Fruit fly (Drosophila melanogaster): ENCODE results near the gene stai.

stai gene

DNA sequence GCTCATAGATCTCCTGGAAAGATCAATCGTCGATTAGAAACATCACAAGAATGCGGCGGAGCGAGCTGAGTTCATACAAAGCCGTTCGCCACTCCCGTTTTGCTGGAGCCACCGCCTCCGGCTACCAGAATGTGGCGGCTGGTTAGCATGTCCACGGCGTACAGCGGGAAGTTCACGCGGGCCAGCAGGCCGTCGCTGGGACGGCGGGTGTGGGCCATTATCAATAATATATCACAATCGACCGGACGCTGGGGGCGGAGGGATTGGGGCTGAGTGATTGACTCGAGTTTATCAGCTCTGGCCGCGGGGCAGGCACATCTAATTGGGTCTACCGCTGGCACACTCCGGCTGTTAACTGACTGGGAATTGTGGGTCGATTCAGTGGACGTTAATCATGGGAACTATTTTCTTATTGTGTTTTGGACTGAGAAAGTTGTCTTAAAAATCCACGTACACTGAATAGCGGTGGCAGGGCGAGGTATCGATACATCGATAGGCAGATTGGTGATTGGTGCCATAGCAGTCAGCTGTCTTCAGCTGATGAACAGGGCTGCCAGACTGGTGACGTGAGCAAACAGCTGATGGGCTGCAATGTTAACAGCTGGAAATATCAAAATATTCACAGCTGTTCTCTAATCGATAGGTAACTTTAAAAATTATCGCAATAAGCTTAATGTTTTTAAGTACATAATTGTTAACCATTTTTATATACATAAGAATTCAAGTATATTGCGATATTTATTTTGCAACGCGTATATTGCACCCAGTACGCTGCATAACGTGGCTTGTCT is 1.5 kb upstream of the stai start, which contains the start of gene CG9175 (continued):
- TF ChIP-seq pan (optimal IDR thresholded peaks at IDR 0.05), result no peak
- no peak for TF ChIP-seq pan (GFP tag; optimal IDR thresholded peaks at IDR 0.05 in 1 of 2, IDR thresholded peaks at IDR 0.05 in 1 of 2)
- peak; percentile 7 for TF ChIP-seq Spps (tag; optimal IDR thresholded peaks at IDR 0.05)
- TF ChIP-seq CG11247 (GFP tag; IDR thresholded peaks at IDR 0.05), result 0 out of 2 replicates have a peak, but pooled peaks have one; percentile 13
- TF ChIP-seq HLH3B (GFP tag; IDR thresholded peaks at IDR 0.05), result no peak
- TF ChIP-seq CG17359 (tag; optimal IDR thresholded peaks at IDR 0.05), result peak; percentile 2
- TF ChIP-seq Awh (GFP tag; IDR thresholded peaks at IDR 0.05), result no peak
- TF ChIP-seq nmo (GFP tag; optimal IDR thresholded peaks at IDR 0.05), result peak; percentile 67
- TF ChIP-seq Abd-B (GFP tag; optimal IDR thresholded peaks at IDR 0.05), result no peak
- no peak for TF ChIP-seq Hmr (GFP tag; optimal IDR thresholded peaks at IDR 0.05)
- peak; percentile 32 for TF ChIP-seq CG6854 (GFP tag; optimal IDR thresholded peaks at IDR 0.05)
- no peak for TF ChIP-seq CG8281 (tag; optimal IDR thresholded peaks at IDR 0.05)
- TF ChIP-seq gcm (GFP tag; optimal IDR thresholded peaks at IDR 0.05), result peak; percentile 28
- peak; percentile 48 for TF ChIP-seq jumu (GFP tag; optimal IDR thresholded peaks at IDR 0.05)
- TF ChIP-seq Hr3 (GFP tag; optimal IDR thresholded peaks at IDR 0.05), result peak; percentile 5
- no peak for TF ChIP-seq al (GFP tag; IDR thresholded peaks at IDR 0.05)
- TF ChIP-seq mam (GFP tag; optimal IDR thresholded peaks at IDR 0.05), result peak; percentile 63
- TF ChIP-seq toy (GFP tag; IDR thresholded peaks at IDR 0.05), result no peak
- no peak for TF ChIP-seq CG17802 (tag; optimal IDR thresholded peaks at IDR 0.05)
- TF ChIP-seq pzg (GFP tag; optimal IDR thresholded peaks at IDR 0.05), result peak; percentile 100
- peak; percentile 78 for TF ChIP-seq ci (GFP tag; IDR thresholded peaks at IDR 0.05)
- peak; percentile 28 for TF ChIP-seq ash1 (GFP tag; optimal IDR thresholded peaks at IDR 0.05)
- TF ChIP-seq pfk (GFP tag; optimal IDR thresholded peaks at IDR 0.05), result peak; percentile 35
- TF ChIP-seq CG3995 (GFP tag; optimal IDR thresholded peaks at IDR 0.05), result peak; percentile 40
- TF ChIP-seq CG3163 (GFP tag; optimal IDR thresholded peaks at IDR 0.05), result peak; percentile 23
- peak; percentile 22 for TF ChIP-seq dm (GFP tag; optimal IDR thresholded peaks at IDR 0.05)
- TF ChIP-seq HLH4C (GFP tag; IDR thresholded peaks at IDR 0.05; ENCODE audit: partially characterized antibody), result peak; percentile 91
- TF ChIP-seq CG10321 (GFP tag; IDR thresholded peaks at IDR 0.05), result no peak
- TF ChIP-seq Gug (GFP tag; IDR thresholded peaks at IDR 0.05), result no peak; the same call in 3 of the 4 replicates
- TF ChIP-seq CG11398 (GFP tag; optimal IDR thresholded peaks at IDR 0.05), result peak; percentile 5
- 0 out of 3 replicates have a peak, but pooled peaks have one; percentile 37 for TF ChIP-seq CG11695 (GFP tag; IDR thresholded peaks at IDR 0.05)
- TF ChIP-seq dmrt11E (tag; optimal IDR thresholded peaks at IDR 0.05), result peak; percentile 19
- TF ChIP-seq Hr51 (GFP tag; optimal IDR thresholded peaks at IDR 0.05), result peak; percentile 2 to 42
- TF ChIP-seq gsb-n (tag; optimal IDR thresholded peaks at IDR 0.05), result peak; percentile 6
- TF ChIP-seq CG1647 (GFP tag; optimal IDR thresholded peaks at IDR 0.05), result peak; percentile 13
- TF ChIP-seq vnd (GFP tag; IDR thresholded peaks at IDR 0.05; ENCODE audit: partially characterized antibody), result peak; percentile 87
- TF ChIP-seq CG34422 (GFP tag; IDR thresholded peaks at IDR 0.05), result peak; percentile 81
- TF ChIP-seq dpn (GFP tag; optimal IDR thresholded peaks at IDR 0.05), result peak; percentile 40 to 45
- peak; percentile 31 for TF ChIP-seq Side (GFP tag; optimal IDR thresholded peaks at IDR 0.05)
- TF ChIP-seq Fer1 (GFP tag; optimal IDR thresholded peaks at IDR 0.05), result peak; percentile 58
- peak; percentile 5 for TF ChIP-seq ftz-f1 (GFP tag; optimal IDR thresholded peaks at IDR 0.05)
- no peak for TF ChIP-seq CG4730 (GFP tag; IDR thresholded peaks at IDR 0.05)
- TF ChIP-seq CG8388 (GFP tag; optimal IDR thresholded peaks at IDR 0.05), result peak; percentile 40
- TF ChIP-seq Med (GFP tag), result peak; percentile 93
- peak; percentile 87 for TF ChIP-seq CG14860 (GFP tag; IDR thresholded peaks at IDR 0.05; ENCODE audit: partially characterized antibody)
- peak; percentile 58 for TF ChIP-seq D (optimal IDR thresholded peaks at IDR 0.05)
- TF ChIP-seq D (GFP tag; optimal IDR thresholded peaks at IDR 0.05), result no peak
- TF ChIP-seq CG15514 (GFP tag; optimal IDR thresholded peaks at IDR 0.05), result peak; percentile 81
- TF ChIP-seq caup (GFP tag; optimal IDR thresholded peaks at IDR 0.05; ENCODE audit: severe bottlenecking), result peak; percentile 39

Measured in whole organism, embryonic.